Fruit fly (Drosophila melanogaster) whole organism, embryonic: ENCODE measurements around the gene gish.
A peak's percentile ranks its signal among the peaks of the same experiment; 100 is the strongest.

Experiments used
- CG12104 ChIP-seq: fragments of 200-800 bp; sonication (Bioruptor generic); optimal IDR thresholded peaks from 3 replicates; lab custom pipeline; 2016; ENCODE audit warnings: missing biosample characterization, missing genetic modification characterization
- CG13296 ChIP-seq: fragments of 200-800 bp; sonication (Bioruptor generic); optimal IDR thresholded peaks from 3 replicates; lab custom pipeline; 2018; ENCODE audit warnings: missing biosample characterization, mild to moderate bottlenecking, missing genetic modification characterization
- CG13894 ChIP-seq: fragments of 200-800 bp; sonication (Bioruptor generic); optimal IDR thresholded peaks from 3 replicates; lab custom pipeline; 2018; ENCODE audit warnings: missing biosample characterization, mild to moderate bottlenecking, missing genetic modification characterization, moderate library complexity
- CG15479 ChIP-seq: fragments of 200-800 bp; sonication (Bioruptor generic); optimal IDR thresholded peaks from 3 replicates; lab custom pipeline; 2019; ENCODE audit warnings: missing biosample characterization, mild to moderate bottlenecking, missing genetic modification characterization, moderate library complexity
- CG17186 ChIP-seq: fragments of 200-800 bp; sonication (Bioruptor generic); optimal IDR thresholded peaks from 3 replicates; lab custom pipeline; 2017; ENCODE audit warnings: missing biosample characterization, missing genetic modification reagents, missing genetic modification characterization
- CG2116 ChIP-seq: fragments of 200-800 bp; sonication (Bioruptor generic); optimal IDR thresholded peaks from 3 replicates; lab custom pipeline; 2018; ENCODE audit warnings: missing biosample characterization, mild to moderate bottlenecking, missing genetic modification characterization
- CG2129 ChIP-seq: fragments of 200-800 bp; sonication (Bioruptor generic); IDR thresholded peaks from 2 replicates; pipeline ENCODE4 v1.3.6; 2022; ENCODE audit warnings: missing biosample characterization, missing genetic modification characterization; ENCODE audit not compliant: partially characterized antibody
- CG3407 ChIP-seq: fragments of 200-800 bp; sonication (Bioruptor generic); optimal IDR thresholded peaks from 2 replicates; lab custom pipeline; 2018; ENCODE audit warnings: missing biosample characterization, mild to moderate bottlenecking, missing genetic modification characterization
- CG34376 ChIP-seq: fragments of 200-800 bp; sonication (Bioruptor generic); optimal IDR thresholded peaks from 2 replicates; lab custom pipeline; 2018; ENCODE audit warnings: missing biosample characterization, mild to moderate bottlenecking, missing genetic modification characterization
- CG4328 ChIP-seq: fragments of 200-800 bp; sonication (Bioruptor generic); optimal IDR thresholded peaks from 3 replicates; lab custom pipeline; 2017; ENCODE audit warnings: missing biosample characterization, missing genetic modification reagents, missing genetic modification characterization
- CG5180 ChIP-seq: fragments of 200-800 bp; sonication (Bioruptor generic); optimal IDR thresholded peaks from 3 replicates; lab custom pipeline; 2017; ENCODE audit warnings: missing biosample characterization, missing genetic modification characterization, mild to moderate bottlenecking, moderate library complexity, missing genetic modification reagents
- CG6254 ChIP-seq: fragments of 200-800 bp; sonication (Bioruptor generic); optimal IDR thresholded peaks from 3 replicates; lab custom pipeline; 2017; ENCODE audit warnings: mild to moderate bottlenecking, missing biosample characterization, missing genetic modification reagents, missing genetic modification characterization
- CG9932 ChIP-seq: fragments of 200-800 bp; sonication (Bioruptor generic); IDR thresholded peaks from 2 replicates; pipeline ENCODE4 v1.3.6; 2022; ENCODE audit warnings: missing biosample characterization, missing genetic modification characterization
- H15 ChIP-seq: fragments of 200-800 bp; sonication (Bioruptor generic); IDR thresholded peaks from 3 replicates; pipeline ENCODE4 v1.3.6; 2022; ENCODE audit warnings: missing biosample characterization, missing genetic modification characterization
- HLH54F ChIP-seq: fragments of 200-800 bp; sonication (Bioruptor generic); optimal IDR thresholded peaks from 3 replicates; lab custom pipeline; 2016; ENCODE audit warnings: missing biosample characterization, missing genetic modification characterization
- HmgZ ChIP-seq: fragments of 200-800 bp; sonication (Bioruptor generic); optimal IDR thresholded peaks from 2 replicates; lab custom pipeline; 2018; ENCODE audit warnings: missing biosample characterization, mild to moderate bottlenecking, missing genetic modification characterization
- Hmr ChIP-seq: fragments of 200-800 bp; sonication (Bioruptor generic); optimal IDR thresholded peaks from 3 replicates; lab custom pipeline; 2017; ENCODE audit warnings: mild to moderate bottlenecking, missing biosample characterization, missing genetic modification reagents, missing genetic modification characterization
- Hr78 ChIP-seq, 2 experiments: fragments of 200-800 bp in 1 of 2; fragments of >200 bp in 1 of 2; sonication (Bioruptor generic) in 1 of 2; optimal IDR thresholded peaks; 2 replicates each; lab custom pipeline; 2017 to 2019; ENCODE audit warnings: missing biosample characterization in 2 of 2, missing genetic modification characterization in 2 of 2, mild to moderate bottlenecking in 1 of 2, moderate library complexity in 1 of 2
- MBD-R2 ChIP-seq: fragments of 200-800 bp; sonication (Bioruptor generic); IDR thresholded peaks from 2 replicates; pipeline ENCODE4 v1.3.6; 2022; ENCODE audit warnings: missing biosample characterization, missing genetic modification characterization
- Myb ChIP-seq: fragments of 200-800 bp; sonication (Bioruptor generic); optimal IDR thresholded peaks from 2 replicates; lab custom pipeline; 2016; ENCODE audit warnings: missing biosample characterization, missing genetic modification characterization
- Nf-YC ChIP-seq: fragments of 200-800 bp; optimal IDR thresholded peaks from 3 replicates; lab custom pipeline; 2019; ENCODE audit warnings: missing biosample characterization, mild to moderate bottlenecking, missing genetic modification characterization, moderate library complexity
- Sry-β ChIP-seq: fragments of 200-800 bp; sonication (Bioruptor generic); optimal IDR thresholded peaks from 2 replicates; lab custom pipeline; 2018; ENCODE audit warnings: missing biosample characterization, mild to moderate bottlenecking, missing genetic modification characterization, moderate library complexity
- TFAM ChIP-seq: fragments of 200-800 bp; sonication (Bioruptor generic); optimal IDR thresholded peaks from 2 replicates; lab custom pipeline; 2017; ENCODE audit warnings: missing biosample characterization, missing genetic modification characterization, inconsistent platforms
- amos ChIP-seq: fragments of 200-800 bp; sonication (Bioruptor generic); IDR thresholded peaks from 2 replicates; pipeline ENCODE4 v1.3.6; 2022; ENCODE audit warnings: missing biosample characterization, missing genetic modification characterization; ENCODE audit not compliant: partially characterized antibody
- ato ChIP-seq: fragments of 200-800 bp; sonication (Bioruptor generic); IDR thresholded peaks from 2 replicates; pipeline ENCODE4 v1.3.6; 2022; ENCODE audit warnings: missing biosample characterization, missing genetic modification characterization; ENCODE audit not compliant: partially characterized antibody
- crp ChIP-seq, 2 experiments: fragments of 200-800 bp; sonication (Bioruptor generic); optimal IDR thresholded peaks; 2 replicates in 1 of 2; 3 replicates in 1 of 2; lab custom pipeline; 2017; ENCODE audit warnings: missing biosample characterization in 2 of 2, missing genetic modification characterization in 2 of 2, mild to moderate bottlenecking in 1 of 2, moderate library complexity in 1 of 2
- disco-r ChIP-seq: fragments of 200-800 bp; sonication (Bioruptor generic); optimal IDR thresholded peaks from 2 replicates; lab custom pipeline; 2016; ENCODE audit warnings: missing biosample characterization, missing genetic modification characterization
- dmrt99B ChIP-seq: fragments of 200-800 bp; sonication (Bioruptor generic); optimal IDR thresholded peaks from 2 replicates; lab custom pipeline; 2018; ENCODE audit warnings: missing biosample characterization, mild to moderate bottlenecking, missing genetic modification characterization, moderate library complexity
- esg ChIP-seq: fragments of 200-800 bp; sonication (Bioruptor generic); conservative IDR thresholded peaks from 2 replicates; pipeline ENCODE4 v1.3.6; 2022; ENCODE audit warnings: missing biosample characterization, missing genetic modification characterization
- eyg ChIP-seq: fragments of 200-800 bp; sonication (Bioruptor generic); optimal IDR thresholded peaks from 3 replicates; lab custom pipeline; 2016; ENCODE audit warnings: missing biosample characterization, missing genetic modification characterization
- fru ChIP-seq: fragments of >200 bp; optimal IDR thresholded peaks from 2 replicates; lab custom pipeline; 2017
- gcm ChIP-seq: fragments of 200-800 bp; sonication (Bioruptor generic); optimal IDR thresholded peaks from 2 replicates; lab custom pipeline; 2019; ENCODE audit warnings: missing biosample characterization, mild to moderate bottlenecking, missing genetic modification characterization, moderate library complexity
- grau ChIP-seq: fragments of 200-800 bp; optimal IDR thresholded peaks from 3 replicates; lab custom pipeline; 2019; ENCODE audit warnings: missing biosample characterization, mild to moderate bottlenecking, missing genetic modification characterization, moderate library complexity
- hbn ChIP-seq: fragments of 200-800 bp; sonication (Bioruptor generic); IDR thresholded peaks from 2 replicates; pipeline ENCODE4 v1.3.6; 2022; ENCODE audit warnings: missing biosample characterization, missing genetic modification characterization; ENCODE audit not compliant: partially characterized antibody
- hth ChIP-seq: fragments of >200 bp; optimal IDR thresholded peaks from 2 replicates; lab custom pipeline; 2017; ENCODE audit warnings: inconsistent platforms
- kni ChIP-seq: fragments of 200-800 bp; sonication (Bioruptor generic); optimal IDR thresholded peaks from 3 replicates; lab custom pipeline; 2017; ENCODE audit warnings: mild to moderate bottlenecking, missing biosample characterization, missing genetic modification reagents, missing genetic modification characterization
- lola ChIP-seq, 3 experiments: fragments of >200 bp in 2 of 3; fragments of 200-800 bp in 1 of 3; sonication (Bioruptor generic) in 1 of 3; optimal IDR thresholded peaks; 2 replicates each; lab custom pipeline; 2017 to 2019; ENCODE audit warnings: missing biosample characterization in 3 of 3, missing genetic modification characterization in 3 of 3, mild to moderate bottlenecking in 1 of 3, moderate library complexity in 1 of 3
- nau ChIP-seq: fragments of 200-800 bp; sonication (Bioruptor generic); optimal IDR thresholded peaks from 3 replicates; lab custom pipeline; 2017; ENCODE audit warnings: missing biosample characterization, mild to moderate bottlenecking, missing genetic modification characterization, missing genetic modification reagents
- nerfin-2 ChIP-seq: fragments of 200-800 bp; sonication (Bioruptor generic); IDR thresholded peaks from 2 replicates; pipeline ENCODE4 v1.3.6; 2022; ENCODE audit warnings: missing biosample characterization, missing genetic modification characterization; ENCODE audit not compliant: partially characterized antibody
- nom ChIP-seq: fragments of 200-800 bp; sonication (Bioruptor generic); optimal IDR thresholded peaks from 2 replicates; lab custom pipeline; 2017; ENCODE audit warnings: missing biosample characterization, missing genetic modification characterization, mild to moderate bottlenecking, moderate library complexity, missing genetic modification reagents
- onecut ChIP-seq: fragments of 200-800 bp; sonication (Bioruptor generic); IDR thresholded peaks from 2 replicates; pipeline ENCODE4 v1.3.6; 2022; ENCODE audit warnings: missing biosample characterization, missing genetic modification characterization
- org-1 ChIP-seq: fragments of 200-800 bp; sonication (Bioruptor generic); optimal IDR thresholded peaks from 2 replicates; lab custom pipeline; 2017; ENCODE audit warnings: missing biosample characterization, missing genetic modification characterization
- sd ChIP-seq: fragments of 200-800 bp; sonication (Bioruptor generic); optimal IDR thresholded peaks from 3 replicates; lab custom pipeline; 2018; ENCODE audit warnings: missing biosample characterization, mild to moderate bottlenecking, missing genetic modification characterization, moderate library complexity
- sens ChIP-seq: fragments of 200-800 bp; sonication (Bioruptor generic); peaks from one replicate; lab custom pipeline; 2016; ENCODE audit warnings: missing biosample characterization, missing genetic modification characterization
- sob ChIP-seq: fragments of 200-800 bp; sonication (Bioruptor generic); IDR thresholded peaks from 2 replicates; pipeline ENCODE4 v1.3.6; 2022; ENCODE audit warnings: missing biosample characterization, missing genetic modification characterization
- sug ChIP-seq: fragments of 200-800 bp; optimal IDR thresholded peaks from 2 replicates; lab custom pipeline; 2019; ENCODE audit warnings: missing biosample characterization, mild to moderate bottlenecking, missing genetic modification characterization, moderate library complexity
- tna ChIP-seq: fragments of 200-800 bp; sonication (Bioruptor generic); IDR thresholded peaks from 2 replicates; pipeline ENCODE4 v1.3.6; 2022; ENCODE audit warnings: missing biosample characterization, missing genetic modification characterization; ENCODE audit not compliant: partially characterized antibody
- unc-4 ChIP-seq: fragments of 200-800 bp; sonication (Bioruptor generic); IDR thresholded peaks from 2 replicates; pipeline ENCODE4 v1.3.6; 2022; ENCODE audit warnings: missing biosample characterization, missing genetic modification characterization; ENCODE audit not compliant: partially characterized antibody
- zfh1 ChIP-seq: fragments of 200-800 bp; sonication (Bioruptor generic); IDR thresholded peaks from 3 replicates; pipeline ENCODE4 v1.3.6; 2022; ENCODE audit warnings: missing biosample characterization, missing genetic modification characterization

The gish gene

DNA sequence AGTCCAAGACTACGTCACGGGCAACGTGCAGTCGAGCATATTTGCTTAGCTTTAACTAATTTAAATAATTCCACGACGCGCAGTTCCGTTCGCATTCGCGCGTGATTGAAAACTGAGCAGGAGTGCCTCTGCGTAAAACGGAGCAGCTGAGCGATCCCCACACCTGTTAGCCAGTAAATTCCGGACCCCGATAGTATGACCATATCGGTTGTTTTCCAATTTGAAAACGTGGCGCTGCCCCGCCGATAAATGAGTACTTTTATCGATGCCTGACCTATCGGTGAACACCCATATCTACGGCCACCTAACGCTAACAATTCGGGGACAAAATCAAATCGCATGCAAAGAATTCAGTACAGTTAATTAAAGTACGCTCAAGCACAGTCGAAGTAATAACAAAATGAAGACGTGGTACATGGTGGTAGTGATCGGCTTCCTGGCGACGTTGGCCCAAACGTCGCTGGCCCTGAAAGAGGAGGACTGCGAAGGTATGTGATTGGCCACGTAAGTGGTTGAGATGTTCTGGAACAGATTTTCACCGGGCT lies 76.9 kb downstream of the gish start, which contains the start of the genes CG14879 and Manf:
Gene CG14879, minus strand, starts transcription at position 116 of the 545 bp plus-strand sequence.
Gene Manf, plus strand, starts transcription at position 294 of the 545 bp plus-strand sequence.
- TF ChIP-seq nerfin-2 (GFP tag; lab: Robert Waterston, UW) (no peak), ato (GFP tag; lab: Robert Waterston, UW) (0 out of 2 replicates have a peak, but pooled peaks have one; percentile 28), sd (tag; lab: Kevin White, UChicago) (peak; percentile 99), CG2116 (GFP tag; lab: Kevin White, UChicago) (peak; percentile 67), CG5180 (GFP tag; lab: Kevin White, UChicago) (no peak), kni (GFP tag; lab: Kevin White, UChicago) (peak; percentile 21), esg (GFP tag; lab: Robert Waterston, UW) (no peak), crp (GFP tag; optimal IDR thresholded peaks at IDR 0.05; lab: Kevin White, UChicago) (peak in 1 of 2 experiments; percentile 79), amos (GFP tag; lab: Robert Waterston, UW) (peak; percentile 60; the same call in 1 of the 2 replicates), dmrt99B (no peak), CG2129 (no peak), HLH54F (GFP tag; lab: Kevin White, UChicago) (no peak), grau (tag; lab: Kevin White, UChicago) (peak; percentile 21), CG12104 (no peak), CG6254 (GFP tag; lab: Kevin White, UChicago) (no peak), CG9932 (0 out of 2 replicates have a peak, but pooled peaks have one; percentile 18), eyg (no peak), zfh1 (GFP tag; lab: Robert Waterston, UW) (peak; percentile 41; the same call in 1 of the 3 replicates), H15 (no peak), CG17186 (GFP tag; lab: Kevin White, UChicago) (peak; percentile 38), TFAM (GFP tag; lab: Kevin White, UChicago) (no peak), org-1 (GFP tag; lab: Kevin White, UChicago) (no peak), sob (GFP tag; lab: Robert Waterston, UW) (no peak), gcm (GFP tag; lab: Kevin White, UChicago) (peak; percentile 25), CG3407 (no peak), Nf-YC (peak; percentile 73), tna (GFP tag; lab: Robert Waterston, UW) (peak; percentile 52; the same call in 1 of the 2 replicates), Sry-β (GFP tag; lab: Kevin White, UChicago) (no peak), CG13296 (GFP tag; lab: Kevin White, UChicago) (no peak), Hr78 (GFP tag; optimal IDR thresholded peaks at IDR 0.05; lab: Kevin White, UChicago) (no peak), CG15479 (GFP tag; lab: Kevin White, UChicago) (no peak), Hmr (peak; percentile 46), CG4328 (GFP tag; lab: Kevin White, UChicago) (no peak), onecut (GFP tag; lab: Robert Waterston, UW) (no peak), nom (GFP tag; lab: Kevin White, UChicago) (no peak), HmgZ (peak; percentile 52), CG34376 (GFP tag; lab: Kevin White, UChicago) (no peak), lola (GFP tag; optimal IDR thresholded peaks at IDR 0.05; lab: Kevin White, UChicago) (no peak), sug (tag; lab: Kevin White, UChicago) (peak; percentile 13), disco-r (GFP tag; lab: Kevin White, UChicago) (no peak), unc-4 (GFP tag; lab: Robert Waterston, UW) (peak; percentile 56), Myb (peak; percentile 6), CG13894 (tag; lab: Kevin White, UChicago) (peak; percentile 51), hth (lab: Kevin White, UChicago) (no peak), nau (GFP tag; lab: Kevin White, UChicago) (peak; percentile 85), sens (GFP tag; lab: Kevin White, UChicago) (peak; percentile 75), MBD-R2 (GFP tag; lab: Robert Waterston, UW) (peak; percentile 51), fru (lab: Kevin White, UChicago) (no peak), hbn (GFP tag; lab: Robert Waterston, UW) (peak; percentile 43)
